Fruit fly (Drosophila melanogaster): Measurements from ENCODE around the gene CG44290.
A peak's percentile ranks its signal among the peaks of the same experiment; 100 is the strongest.

Gene CG44290

DNA sequence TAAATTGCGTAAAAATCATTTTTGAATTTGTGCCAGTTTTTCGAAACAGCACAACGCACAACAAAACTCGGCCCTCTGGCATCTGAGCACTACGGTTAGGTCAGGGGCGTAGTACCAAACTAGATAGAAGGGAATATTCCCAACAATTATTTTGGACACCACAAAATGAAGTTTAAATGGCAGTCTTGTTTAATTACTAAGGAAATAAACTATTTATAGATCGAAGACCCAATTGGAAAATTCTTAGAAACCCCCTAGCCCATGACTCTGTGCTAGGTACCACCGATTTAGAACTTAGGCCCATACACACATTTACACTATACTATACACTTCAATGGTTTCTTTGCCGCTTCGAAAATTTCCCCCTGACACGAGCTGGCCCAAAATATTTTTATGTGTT, 33.7 kb downstream of the CG44290 start (continued):
- TF ChIP-seq CG10321 (GFP tag; IDR thresholded peaks at IDR 0.05) (no peak), bab2 (GFP tag; optimal IDR thresholded peaks at IDR 0.05) (peak; percentile 75), jing (GFP tag; optimal IDR thresholded peaks at IDR 0.05) (peak; percentile 37), h (optimal IDR thresholded peaks at IDR 0.05) (no peak), wor (GFP tag; IDR thresholded peaks at IDR 0.05) (peak; percentile 43), CG7963 (GFP tag; IDR thresholded peaks at IDR 0.05; ENCODE audit: partially characterized antibody) (no peak), CG31388 (GFP tag; optimal IDR thresholded peaks at IDR 0.05) (no peak), MBD-R2 (GFP tag; IDR thresholded peaks at IDR 0.05) (peak; percentile 64; the same call in 1 of the 2 replicates), sc (optimal IDR thresholded peaks at IDR 0.05) (no peak), sc (GFP tag; optimal IDR thresholded peaks at IDR 0.05) (no peak), Kr (GFP tag; optimal IDR thresholded peaks at IDR 0.05) (no peak), twi (tag; optimal IDR thresholded peaks at IDR 0.05) (peak; percentile 22), H15 (GFP tag; IDR thresholded peaks at IDR 0.05) (peak; percentile 80), CG4282 (GFP tag; optimal IDR thresholded peaks at IDR 0.05) (peak; percentile 9), CG3065 (GFP tag; optimal IDR thresholded peaks at IDR 0.05) (no peak), Oaz (GFP tag; IDR thresholded peaks at IDR 0.05) (peak; percentile 74), so (GFP tag; IDR thresholded peaks at IDR 0.05) (peak; percentile 27; the same call in 1 of the 3 replicates), CG7357 (GFP tag; IDR thresholded peaks at IDR 0.05) (peak; percentile 71), salm (tag; optimal IDR thresholded peaks at IDR 0.05) (no peak), ERR (GFP tag; optimal IDR thresholded peaks at IDR 0.05) (peak; percentile 46), ken (GFP tag; IDR thresholded peaks at IDR 0.05) (peak; percentile 67), Neu2 (GFP tag; optimal IDR thresholded peaks at IDR 0.05; ENCODE audit: borderline replicate concordance) (no peak), chinmo (GFP tag; IDR thresholded peaks at IDR 0.05; ENCODE audit: partially characterized antibody) (0 out of 4 replicates have a peak, but pooled peaks have one; percentile 16), gfzf (GFP tag; optimal IDR thresholded peaks at IDR 0.05) (no peak), prd (optimal IDR thresholded peaks at IDR 0.05) (no peak), prd (GFP tag; IDR thresholded peaks at IDR 0.05) (peak; percentile 86), CG7786 (GFP tag; optimal IDR thresholded peaks at IDR 0.05) (peak; percentile 81), slou (GFP tag; optimal IDR thresholded peaks at IDR 0.05) (peak; percentile 78), Opbp (GFP tag; IDR thresholded peaks at IDR 0.05; ENCODE audit: partially characterized antibody) (no peak), B-H1 (GFP tag; IDR thresholded peaks at IDR 0.05) (peak; percentile 74), Ets97D (GFP tag; optimal IDR thresholded peaks at IDR 0.05) (peak; percentile 36), CG17612 (GFP tag; IDR thresholded peaks at IDR 0.05) (peak; percentile 57; the same call in 1 of the 2 replicates), CG13287 (GFP tag; IDR thresholded peaks at IDR 0.05; ENCODE audit: partially characterized antibody) (no peak), sug (tag; optimal IDR thresholded peaks at IDR 0.05) (peak; percentile 77), YL-1 (GFP tag; optimal IDR thresholded peaks at IDR 0.05) (no peak), Hr51 (GFP tag; optimal IDR thresholded peaks at IDR 0.05) (peak; percentile 53 to 78), CG12769 (tag; optimal IDR thresholded peaks at IDR 0.05) (peak; percentile 86), lilli (GFP tag; optimal IDR thresholded peaks at IDR 0.05) (peak; percentile 83), gsb-n (tag; optimal IDR thresholded peaks at IDR 0.05) (no peak), CG6683 (GFP tag; optimal IDR thresholded peaks at IDR 0.05) (no peak), cas (GFP tag; IDR thresholded peaks at IDR 0.05) (0 out of 2 replicates have a peak, but pooled peaks have one; percentile 39), Doc2 (GFP tag; IDR thresholded peaks at IDR 0.05) (peak; percentile 25; the same call in 1 of the 2 replicates), CG4707 (GFP tag; optimal IDR thresholded peaks at IDR 0.05) (no peak), Hr3 (GFP tag; optimal IDR thresholded peaks at IDR 0.05) (peak; percentile 59), br (optimal IDR thresholded peaks at IDR 0.05) (no peak), HHEX (GFP tag; optimal IDR thresholded peaks at IDR 0.05) (peak; percentile 71), Poxn (GFP tag; IDR thresholded peaks at IDR 0.05) (peak; percentile 76; the same call in 1 of the 2 replicates), lola (GFP tag; optimal IDR thresholded peaks at IDR 0.05) (no peak), CG18764 (GFP tag; optimal IDR thresholded peaks at IDR 0.05) (peak; percentile 36), sima (GFP tag; optimal IDR thresholded peaks at IDR 0.05) (peak; percentile 22), dmrt11E (tag; optimal IDR thresholded peaks at IDR 0.05) (no peak), CG1647 (GFP tag; optimal IDR thresholded peaks at IDR 0.05) (peak; percentile 6)
